Worm (Caenorhabditis elegans) whole organism, L1 larva: ENCODE measurements around the gene K01A12.3.
A peak's percentile ranks its signal among the peaks of the same experiment; 100 is the strongest.
"Not testable (repeated sequence)": the region's sequence is repeated elsewhere in the genome, so short reads cannot be mapped to it uniquely, and the experiment has no call there.

ENCODE experiments used
- dsc-1 ChIP-seq: sonication (generic microtip); optimal IDR thresholded peaks from 2 replicates; lab custom pipeline; 2016; ENCODE audit warnings: mild to moderate bottlenecking, missing genetic modification characterization, missing compliant biosample characterization
- efl-1 ChIP-seq, 4 experiments: fragments of 150-350 bp; optimal IDR thresholded peaks in 3 of 4; peaks in 1 of 4; 1 replicate in 1 of 4; 2 replicates in 3 of 4; lab custom pipeline; 2014; ENCODE audit warnings: missing biosample characterization in 2 of 4, missing genetic modification characterization in 2 of 4, missing genetic modification reagents in 2 of 4
- egl-27 ChIP-seq, 2 experiments: fragments of 150-350 bp in 1 of 2; sonication (generic microtip); optimal IDR thresholded peaks; 3 replicates each; lab custom pipeline; 2017 to 2018; ENCODE audit warnings: missing biosample characterization in 2 of 2, missing genetic modification characterization in 2 of 2, missing genetic modification reagents in 2 of 2
- elt-2 ChIP-seq: sonication (generic microtip); optimal IDR thresholded peaks from 2 replicates; lab custom pipeline; 2016; ENCODE audit warnings: missing genetic modification characterization, mild to moderate bottlenecking, inconsistent platforms, missing compliant biosample characterization, missing genetic modification reagents
- fkh-8 ChIP-seq: sonication (generic microtip); optimal IDR thresholded peaks from 2 replicates; lab custom pipeline; 2016; ENCODE audit warnings: mild to moderate bottlenecking, missing genetic modification characterization, missing compliant biosample characterization
- nhr-47 ChIP-seq: sonication (generic microtip); optimal IDR thresholded peaks from 2 replicates; lab custom pipeline; 2016; ENCODE audit warnings: mild to moderate bottlenecking, missing genetic modification characterization, moderate library complexity, missing compliant biosample characterization
- nhr-71 ChIP-seq: sonication (generic microtip); optimal IDR thresholded peaks from 2 replicates; lab custom pipeline; 2016; ENCODE audit warnings: mild to moderate bottlenecking, missing genetic modification characterization, moderate library complexity, missing compliant biosample characterization
- sox-4 ChIP-seq: sonication (generic microtip); optimal IDR thresholded peaks from 2 replicates; lab custom pipeline; 2016; ENCODE audit warnings: missing genetic modification characterization, missing compliant biosample characterization

K01A12.3 gene

DNA sequence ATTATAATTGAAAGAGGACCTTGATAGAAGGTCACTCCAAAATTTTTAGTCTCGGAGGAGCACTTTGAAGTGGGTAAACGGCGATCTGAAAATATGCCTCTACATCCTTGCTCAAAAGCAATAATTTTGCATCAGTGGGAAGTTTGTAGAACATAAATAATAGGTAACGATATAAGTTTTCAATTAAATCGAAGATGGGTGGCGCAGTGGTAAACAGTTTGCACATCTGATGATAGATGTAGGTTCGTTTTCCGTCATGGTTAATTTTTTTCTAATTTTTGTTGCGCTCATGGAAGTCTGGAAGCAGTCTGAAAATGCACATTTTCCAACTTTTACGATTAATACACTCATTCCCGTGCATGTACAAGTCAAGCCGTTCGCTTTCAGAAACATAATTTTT is 47.2 kb downstream of the K01A12.3 start:
- not testable (repeated sequence) for TF ChIP-seq efl-1 (optimal IDR thresholded peaks at IDR 0.05; lab: Kevin White, UChicago)
- TF ChIP-seq efl-1 (GFP tag; optimal IDR thresholded peaks at IDR 0.05 in 1 of 2; lab: Kevin White, UChicago): peak in 1 of 2 experiments; percentile 5

DNA sequence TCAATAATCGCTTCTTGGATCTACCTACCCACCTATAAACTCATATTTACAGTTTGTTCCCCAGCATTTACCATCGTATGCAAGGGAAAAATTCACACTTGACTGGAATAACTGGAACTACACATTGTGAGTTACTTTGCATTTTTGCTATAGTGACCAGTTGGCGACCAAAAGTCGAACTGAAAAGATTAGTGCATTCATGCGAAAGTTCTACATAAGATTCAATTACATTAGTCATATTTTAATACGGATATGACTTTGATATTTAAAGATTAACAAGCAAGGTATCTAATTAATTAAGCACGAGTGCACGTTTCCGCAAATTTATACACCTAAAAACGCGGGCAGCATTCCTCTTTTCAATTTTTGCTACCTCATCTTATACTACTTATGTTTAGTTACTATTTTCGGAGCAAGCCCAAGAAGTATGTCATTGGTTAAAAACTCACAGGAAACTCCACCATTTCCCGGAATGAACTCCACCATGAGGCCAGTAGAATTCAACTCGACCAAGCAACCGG is 53.9 kb downstream of the K01A12.3 start, which contains the start of gene jmjd-3.1:
jmjd-3.1 (plus strand) TSS at position 51 of the 521 bp plus-strand sequence.
- no peak for TF ChIP-seq egl-27 (tag; optimal IDR thresholded peaks at IDR 0.05; lab: Kevin White, UChicago)
- no peak for TF ChIP-seq elt-2 (tag; lab: Kevin White, UChicago)
- TF ChIP-seq nhr-71 (tag; lab: Kevin White, UChicago): peak; percentile 16
- peak; percentile 7 for TF ChIP-seq fkh-8 (tag; lab: Kevin White, UChicago)
- peak; percentile 38 for TF ChIP-seq nhr-47 (tag; lab: Kevin White, UChicago)
- TF ChIP-seq sox-4 (tag; lab: Kevin White, UChicago): peak; percentile 6
- TF ChIP-seq dsc-1 (tag; lab: Kevin White, UChicago): peak; percentile 89
- TF ChIP-seq, all 84 proteins: peak for 5
